Worm (Caenorhabditis elegans) whole organism, L4 larva: ENCODE results near the gene ttr-1.

Experiments
- D1046.2 ChIP-seq: fragments of 200-800 bp; sonication (Bioruptor generic); IDR thresholded peaks from 2 replicates; pipeline ENCODE4 v1.3.6; 2022; ENCODE audit warnings: missing genetic modification characterization, missing compliant biosample characterization
- F26F4.8 ChIP-seq: fragments of 200-800 bp; sonication (Bioruptor generic); conservative IDR thresholded peaks from 2 replicates; pipeline ENCODE4 v1.3.6; 2022; ENCODE audit warnings: missing genetic modification characterization, missing compliant biosample characterization
- F44E2.7 ChIP-seq: fragments of 200-800 bp; sonication (Bioruptor generic); IDR thresholded peaks from 2 replicates; pipeline ENCODE4 v2.1.2; 2022; ENCODE audit warnings: missing genetic modification characterization, missing compliant biosample characterization
- F49E8.2 ChIP-seq: sonication (generic microtip); optimal IDR thresholded peaks from 2 replicates; lab custom pipeline; 2016; ENCODE audit warnings: missing compliant biosample characterization, mild to moderate bottlenecking, missing genetic modification characterization, borderline replicate concordance
- T26A8.4 ChIP-seq: fragments of 200-800 bp; sonication (Bioruptor generic); IDR thresholded peaks from 2 replicates; pipeline ENCODE4 v1.3.6; 2022; ENCODE audit warnings: missing genetic modification characterization, missing compliant biosample characterization
- ZK337.2 ChIP-seq: fragments of 200-800 bp; sonication (Bioruptor generic); IDR thresholded peaks from 2 replicates; pipeline ENCODE4 v1.3.6; 2022; ENCODE audit warnings: missing genetic modification reagents, missing genetic modification characterization, missing compliant biosample characterization
- aha-1 ChIP-seq: fragments of 150-350 bp; peaks from one replicate; lab custom pipeline; 2014; ENCODE audit warnings: missing biosample characterization, missing genetic modification characterization
- ceh-20 ChIP-seq: fragments of 200-800 bp; sonication (Bioruptor generic); IDR thresholded peaks from 2 replicates; pipeline ENCODE4 v1.3.6; 2022; ENCODE audit warnings: missing genetic modification reagents, missing genetic modification characterization, missing compliant biosample characterization
- ceh-32 ChIP-seq: sonication (generic microtip); optimal IDR thresholded peaks from 2 replicates; lab custom pipeline; 2016; ENCODE audit warnings: mild to moderate bottlenecking, missing genetic modification characterization, missing compliant biosample characterization; ENCODE audit not compliant: poor library complexity
- daf-16 ChIP-seq, 3 experiments: sonication (generic microtip); optimal IDR thresholded peaks; 2 replicates each; lab custom pipeline; 2016 to 2017; ENCODE audit warnings: missing genetic modification characterization in 3 of 3, missing genetic modification reagents in 3 of 3, mild to moderate bottlenecking in 2 of 3, missing compliant biosample characterization in 2 of 3, missing biosample characterization in 1 of 3, moderate library complexity in 1 of 3
- daf-19 ChIP-seq: fragments of 200-800 bp; sonication (Bioruptor generic); conservative IDR thresholded peaks from 2 replicates; pipeline ENCODE4 v1.3.6; 2022; ENCODE audit warnings: missing genetic modification characterization, missing compliant biosample characterization
- daf-8 ChIP-seq: fragments of 200-800 bp; sonication (Bioruptor generic); IDR thresholded peaks from 2 replicates; pipeline ENCODE4 v1.3.6; 2022; ENCODE audit warnings: missing genetic modification characterization, missing compliant biosample characterization
- dmd-6 ChIP-seq: fragments of 200-800 bp; sonication (Bioruptor generic); IDR thresholded peaks from 2 replicates; pipeline ENCODE4 v1.3.6; 2022; ENCODE audit warnings: missing genetic modification reagents, missing genetic modification characterization, missing compliant biosample characterization
- dmd-9 ChIP-seq: fragments of 200-800 bp; sonication (Bioruptor generic); IDR thresholded peaks from 2 replicates; pipeline ENCODE4 v1.3.6; 2022; ENCODE audit warnings: missing genetic modification reagents, missing genetic modification characterization, missing compliant biosample characterization
- dpl-1 ChIP-seq: fragments of 150-350 bp; optimal IDR thresholded peaks from 2 replicates; lab custom pipeline; 2014; ENCODE audit warnings: missing biosample characterization, missing genetic modification reagents, missing genetic modification characterization
- duxl-1 ChIP-seq: sonication (generic microtip); optimal IDR thresholded peaks from 2 replicates; lab custom pipeline; 2016; ENCODE audit warnings: mild to moderate bottlenecking, missing genetic modification characterization, moderate library complexity, missing compliant biosample characterization; ENCODE audit not compliant: poor library complexity
- dve-1 ChIP-seq: sonication (generic microtip); optimal IDR thresholded peaks from 2 replicates; lab custom pipeline; 2017; ENCODE audit warnings: antibody characterized with exemption, mild to moderate bottlenecking, missing genetic modification characterization, missing compliant biosample characterization; ENCODE audit not compliant: insufficient read depth
- egl-43 ChIP-seq: fragments of 200-800 bp; sonication (Bioruptor generic); IDR thresholded peaks from 2 replicates; pipeline ENCODE4 v1.3.6; 2022; ENCODE audit warnings: missing genetic modification reagents, missing genetic modification characterization, missing compliant biosample characterization
- hlh-11 ChIP-seq: fragments of 200-800 bp; sonication (Bioruptor generic); optimal IDR thresholded peaks from 2 replicates; lab custom pipeline; 2018; ENCODE audit warnings: mild to moderate bottlenecking, missing genetic modification characterization, missing compliant biosample characterization
- hlh-30 ChIP-seq: sonication (generic microtip); optimal IDR thresholded peaks from 2 replicates; lab custom pipeline; 2017; ENCODE audit warnings: antibody characterized with exemption, mild to moderate bottlenecking, missing genetic modification characterization, missing compliant biosample characterization; ENCODE audit not compliant: insufficient read depth
- jun-1 ChIP-seq: fragments of 150-350 bp; optimal IDR thresholded peaks from 2 replicates; lab custom pipeline; 2014; ENCODE audit warnings: missing biosample characterization, missing genetic modification reagents, missing genetic modification characterization
- lin-38 ChIP-seq: fragments of 200-800 bp; sonication (Bioruptor generic); IDR thresholded peaks from 2 replicates; pipeline ENCODE4 v1.3.6; 2022; ENCODE audit warnings: missing genetic modification reagents, missing genetic modification characterization, missing compliant biosample characterization
- madf-9 ChIP-seq: fragments of 200-800 bp; sonication (Bioruptor generic); conservative IDR thresholded peaks from 2 replicates; pipeline ENCODE4 v1.3.6; 2022; ENCODE audit warnings: missing genetic modification reagents, missing genetic modification characterization, missing compliant biosample characterization
- mes-2 ChIP-seq: sonication (generic microtip); optimal IDR thresholded peaks from 2 replicates; lab custom pipeline; 2016; ENCODE audit warnings: missing genotype, mild to moderate bottlenecking, missing genetic modification characterization, missing compliant biosample characterization; ENCODE audit not compliant: poor library complexity, severe bottlenecking
- mxl-3 ChIP-seq: fragments of 200-800 bp; sonication (Bioruptor generic); optimal IDR thresholded peaks from 2 replicates; lab custom pipeline; 2018; ENCODE audit warnings: mild to moderate bottlenecking, missing genetic modification characterization, missing compliant biosample characterization
- nhr-237 ChIP-seq: sonication (generic microtip); optimal IDR thresholded peaks from 2 replicates; lab custom pipeline; 2017; ENCODE audit warnings: missing biosample characterization, missing genetic modification characterization
- nhr-28 ChIP-seq: fragments of 150-350 bp; optimal IDR thresholded peaks from 2 replicates; lab custom pipeline; 2014; ENCODE audit warnings: missing biosample characterization, missing genetic modification characterization
- nhr-6 ChIP-seq: fragments of 150-350 bp; optimal IDR thresholded peaks from 2 replicates; lab custom pipeline; 2014; ENCODE audit warnings: missing biosample characterization, missing genetic modification characterization
- nhr-76 ChIP-seq: fragments of 150-350 bp; optimal IDR thresholded peaks from 2 replicates; lab custom pipeline; 2014; ENCODE audit warnings: missing biosample characterization, missing genetic modification characterization
- pqm-1 ChIP-seq: sonication (generic microtip); optimal IDR thresholded peaks from 2 replicates; lab custom pipeline; 2017; ENCODE audit warnings: missing biosample characterization, missing genetic modification characterization
- saeg-2 ChIP-seq: fragments of 200-800 bp; sonication (Bioruptor generic); IDR thresholded peaks from 2 replicates; pipeline ENCODE4 v1.3.6; 2022; ENCODE audit warnings: missing genetic modification reagents, missing genetic modification characterization, missing compliant biosample characterization
- snpc-4 ChIP-seq: fragments of 150-350 bp; optimal IDR thresholded peaks from 2 replicates; lab custom pipeline; 2014; ENCODE audit warnings: missing biosample characterization, missing genetic modification characterization
- spr-1 ChIP-seq: sonication (generic microtip); optimal IDR thresholded peaks from 2 replicates; lab custom pipeline; 2016; ENCODE audit warnings: mild to moderate bottlenecking, missing genetic modification characterization, missing compliant biosample characterization
- unc-62 ChIP-seq, 3 experiments: fragments of 150-350 bp in 1 of 3; sonication (generic microtip); optimal IDR thresholded peaks in 2 of 3; peaks in 1 of 3; 1 replicate in 1 of 3; 2 replicates in 2 of 3; lab custom pipeline; 2014 to 2017; ENCODE audit warnings: missing biosample characterization in 3 of 3, missing genetic modification characterization in 3 of 3, missing genetic modification reagents in 3 of 3, missing genotype in 1 of 3
- zag-1 ChIP-seq: fragments of 150-350 bp; optimal IDR thresholded peaks from 2 replicates; lab custom pipeline; 2014; ENCODE audit warnings: missing biosample characterization, missing genetic modification characterization
- ztf-7 ChIP-seq: fragments of 150-350 bp; optimal IDR thresholded peaks from 2 replicates; lab custom pipeline; 2014; ENCODE audit warnings: missing biosample characterization, missing genetic modification characterization

The ttr-1 gene

ce11 chrIII:9956665-9957401, 28.0 kb downstream of the ttr-1 start, which contains the start of gene alx-1:
Gene alx-1 (plus strand): TSS chrIII:9957351.
- TF ChIP-seq hlh-11 (tag; lab: Kevin White, UChicago) (peak; percentile 23), nhr-28 (peak; percentile 14), nhr-6 (peak; percentile 35), madf-9 (GFP tag; lab: Robert Waterston, UW) (no peak), daf-19 (GFP tag; lab: Robert Waterston, UW) (no peak), mes-2 (peak; percentile 49), duxl-1 (tag; lab: Kevin White, UChicago) (no peak), jun-1 (peak; percentile 19), ztf-7 (tag; lab: Kevin White, UChicago) (no peak), ceh-20 (GFP tag; lab: Robert Waterston, UW) (no peak), D1046.2 (GFP tag; lab: Robert Waterston, UW) (no peak), hlh-30 (tag; lab: Kevin White, UChicago) (peak; percentile 53), dve-1 (tag; lab: Kevin White, UChicago) (peak; percentile 31), dmd-9 (GFP tag; lab: Robert Waterston, UW) (no peak), mxl-3 (GFP tag; lab: Kevin White, UChicago) (peak; percentile 58), daf-8 (GFP tag; lab: Robert Waterston, UW) (no peak), F49E8.2 (no peak), dmd-6 (peak; percentile 45; the same call in 1 of the 2 replicates), ceh-32 (tag; lab: Kevin White, UChicago) (no peak), zag-1 (tag; lab: Kevin White, UChicago) (no peak), nhr-237 (tag; lab: Kevin White, UChicago) (no peak), daf-16 (GFP tag; optimal IDR thresholded peaks at IDR 0.05; lab: Kevin White, UChicago) (no peak), daf-16 (tag; optimal IDR thresholded peaks at IDR 0.05; lab: Kevin White, UChicago) (peak; percentile 49), egl-43 (GFP tag; lab: Robert Waterston, UW) (no peak), pqm-1 (tag; lab: Kevin White, UChicago) (peak; percentile 62), spr-1 (no peak), nhr-76 (tag; lab: Kevin White, UChicago) (no peak), unc-62 (GFP tag; optimal IDR thresholded peaks at IDR 0.05 in 1 of 2; lab: Kevin White, UChicago) (peak in 1 of 2 experiments; percentile 63), unc-62 (tag; optimal IDR thresholded peaks at IDR 0.05; lab: Kevin White, UChicago) (no peak), F44E2.7 (GFP tag; lab: Robert Waterston, UW) (no peak)
- TF ChIP-seq, all 104 proteins: peak for 12

ce11 chrIII:9963447-9963846, 34.6 kb downstream of the ttr-1 start:
- TF ChIP-seq saeg-2 (GFP tag; lab: Robert Waterston, UW): no peak
- 0 out of 2 replicates have a peak, but pooled peaks have one; percentile 19 for TF ChIP-seq T26A8.4 (GFP tag; lab: Robert Waterston, UW)
- TF ChIP-seq ZK337.2: 0 out of 2 replicates have a peak, but pooled peaks have one; percentile 42
- TF ChIP-seq F26F4.8 (GFP tag; lab: Robert Waterston, UW): no peak

- no peak for TF ChIP-seq dpl-1 (GFP tag; lab: Kevin White, UChicago)
- TF ChIP-seq snpc-4: no peak
- TF ChIP-seq unc-62 (GFP tag; optimal IDR thresholded peaks at IDR 0.05 in 1 of 2; lab: Kevin White, UChicago): peak in 1 of 2 experiments; percentile 57
- TF ChIP-seq unc-62 (tag; optimal IDR thresholded peaks at IDR 0.05; lab: Kevin White, UChicago): no peak
- no peak for TF ChIP-seq lin-38 (GFP tag; lab: Robert Waterston, UW)
- peak; percentile 70 for TF ChIP-seq aha-1 (tag; lab: Kevin White, UChicago)
Observed at ce11 chrIII:9964416-9964815, 35.5 kb downstream of the ttr-1 start.
